Worm (Caenorhabditis elegans) whole organism, L1 larva: Measurements from ENCODE around the gene srlf-5.

Experiments
- blmp-1 ChIP-seq: fragments of 150-350 bp; optimal IDR thresholded peaks from 2 replicates; lab custom pipeline; 2014; ENCODE audit warnings: missing biosample characterization, missing genetic modification characterization
- ceh-82 ChIP-seq, 3 experiments: fragments of 150-350 bp in 1 of 3; sonication (generic microtip) in 2 of 3; optimal IDR thresholded peaks; 2 replicates each; lab custom pipeline; 2014 to 2017; ENCODE audit warnings: missing biosample characterization in 3 of 3, missing genetic modification characterization in 3 of 3
- fos-1 ChIP-seq: fragments of 150-350 bp; optimal IDR thresholded peaks from 2 replicates; lab custom pipeline; 2014; ENCODE audit warnings: missing biosample characterization, missing genetic modification characterization
- lin-14 ChIP-seq: fragments of 200-800 bp; sonication (Bioruptor generic); optimal IDR thresholded peaks from 2 replicates; lab custom pipeline; 2018; ENCODE audit warnings: mild to moderate bottlenecking, missing genetic modification characterization, moderate library complexity, missing compliant biosample characterization
- nhr-11 ChIP-seq: fragments of 150-350 bp; optimal IDR thresholded peaks from 2 replicates; lab custom pipeline; 2014; ENCODE audit warnings: missing biosample characterization, missing genetic modification characterization
- snpc-4 ChIP-seq: fragments of 150-350 bp; optimal IDR thresholded peaks from 2 replicates; lab custom pipeline; 2014; ENCODE audit warnings: missing biosample characterization, missing genetic modification characterization
- sox-4 ChIP-seq: sonication (generic microtip); optimal IDR thresholded peaks from 2 replicates; lab custom pipeline; 2016; ENCODE audit warnings: missing genetic modification characterization, missing compliant biosample characterization
- unc-130 ChIP-seq: fragments of 150-350 bp; optimal IDR thresholded peaks from 2 replicates; lab custom pipeline; 2017; ENCODE audit warnings: missing biosample characterization, missing genetic modification characterization, inconsistent platforms
- zag-1 ChIP-seq: fragments of 150-350 bp; optimal IDR thresholded peaks from 2 replicates; lab custom pipeline; 2014; ENCODE audit warnings: missing biosample characterization, missing genetic modification characterization
- ztf-11 ChIP-seq, 2 experiments: sonication (generic microtip); optimal IDR thresholded peaks; 2 replicates each; lab custom pipeline; 2016 to 2017; ENCODE audit warnings: missing genetic modification characterization in 2 of 2, missing biosample characterization in 1 of 2, missing compliant biosample characterization in 1 of 2

DNA sequence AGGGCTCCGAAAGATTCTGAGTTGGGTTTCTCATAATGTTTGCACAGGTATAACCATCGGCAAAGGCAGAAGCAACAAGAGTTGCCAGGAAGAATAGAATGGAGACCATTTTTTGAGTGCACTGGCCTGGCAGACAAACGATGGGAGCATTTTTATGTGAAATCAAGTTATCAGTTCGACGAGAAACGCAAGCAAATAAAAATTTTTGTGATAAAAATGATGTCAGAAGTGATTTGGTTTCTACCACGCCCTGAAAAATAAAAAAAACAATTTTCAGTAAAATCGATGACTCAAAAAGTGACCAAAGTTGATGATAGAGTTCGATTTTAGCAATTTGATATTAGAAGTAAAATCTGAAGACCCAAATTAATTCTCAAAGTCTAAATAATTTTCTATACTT is 16.7 kb downstream of the srlf-5 start, which contains the start of gene K08D8.4:
- no peak for TF ChIP-seq zag-1
- TF ChIP-seq unc-130: no peak
- no peak for TF ChIP-seq fos-1 (tag; lab: Kevin White, UChicago)
- no peak for TF ChIP-seq nhr-11 (tag; lab: Kevin White, UChicago)
- no peak for TF ChIP-seq ceh-82 (tag; optimal IDR thresholded peaks at IDR 0.05; lab: Kevin White, UChicago)
- no peak for TF ChIP-seq blmp-1 (tag; lab: Kevin White, UChicago)
- TF ChIP-seq snpc-4 (tag; lab: Kevin White, UChicago): no peak
- no peak for TF ChIP-seq ztf-11 (tag; optimal IDR thresholded peaks at IDR 0.05; lab: Kevin White, UChicago)
- no peak for TF ChIP-seq lin-14 (GFP tag; lab: Kevin White, UChicago)
- no peak for TF ChIP-seq sox-4
